Fruit fly (Drosophila melanogaster) whole organism, prepupa: Measurements from ENCODE around the gene Culd.

Source experiments
- CG10631 ChIP-seq: fragments of 200-800 bp; sonication (Bioruptor generic); optimal IDR thresholded peaks from 2 replicates; lab custom pipeline; 2016; ENCODE audit warnings: missing biosample characterization, missing genetic modification characterization
- CG6276 ChIP-seq: fragments of 200-800 bp; sonication (Bioruptor generic); optimal IDR thresholded peaks from 2 replicates; lab custom pipeline; 2017; ENCODE audit warnings: missing biosample characterization, mild to moderate bottlenecking, missing genetic modification characterization
- Lpt ChIP-seq: fragments of 200-800 bp; sonication (Bioruptor generic); optimal IDR thresholded peaks from 3 replicates; lab custom pipeline; 2016; ENCODE audit warnings: missing biosample characterization, missing genetic modification characterization
- achi ChIP-seq: fragments of 200-800 bp; sonication (Bioruptor generic); optimal IDR thresholded peaks from 3 replicates; lab custom pipeline; 2016; ENCODE audit warnings: missing biosample characterization, missing genetic modification characterization
- cyc ChIP-seq: fragments of 200-800 bp; sonication (Bioruptor generic); optimal IDR thresholded peaks from 3 replicates; lab custom pipeline; 2016; ENCODE audit warnings: missing biosample characterization, missing genetic modification characterization
- eg ChIP-seq: fragments of 200-800 bp; sonication (Bioruptor generic); IDR thresholded peaks from 3 replicates; pipeline ENCODE4 v1.3.6; 2022; ENCODE audit warnings: missing biosample characterization, missing genetic modification characterization
- fd59A ChIP-seq: fragments of 200-800 bp; sonication (Bioruptor generic); optimal IDR thresholded peaks from 2 replicates; lab custom pipeline; 2017; ENCODE audit warnings: missing biosample characterization, mild to moderate bottlenecking, missing genetic modification characterization, missing genetic modification reagents
- fd85E ChIP-seq: fragments of 200-800 bp; sonication (Bioruptor generic); optimal IDR thresholded peaks from 3 replicates; lab custom pipeline; 2016; ENCODE audit warnings: missing biosample characterization, missing genetic modification characterization
- net ChIP-seq: fragments of 200-800 bp; sonication (Bioruptor generic); optimal IDR thresholded peaks from 3 replicates; lab custom pipeline; 2016; ENCODE audit warnings: missing biosample characterization, missing genetic modification characterization
- salr ChIP-seq, 2 experiments: fragments of 200-800 bp; sonication (Bioruptor generic); optimal IDR thresholded peaks; 3 replicates each; lab custom pipeline; 2016 to 2018; ENCODE audit warnings: missing biosample characterization in 2 of 2, missing genetic modification characterization in 2 of 2, mild to moderate bottlenecking in 1 of 2
- svp ChIP-seq: fragments of 200-800 bp; sonication (Bioruptor generic); peaks from one replicate; lab custom pipeline; 2016; ENCODE audit warnings: missing biosample characterization, missing genetic modification characterization

- no peak for TF ChIP-seq cyc (GFP tag; lab: Kevin White, UChicago)
- no peak for TF ChIP-seq eg (GFP tag; lab: Robert Waterston, UW)
- no peak for TF ChIP-seq Lpt (GFP tag; lab: Kevin White, UChicago)
- no peak for TF ChIP-seq salr (GFP tag; optimal IDR thresholded peaks at IDR 0.05; lab: Kevin White, UChicago)
- TF ChIP-seq CG10631 (GFP tag; lab: Kevin White, UChicago): no peak
- TF ChIP-seq net: no peak
- TF ChIP-seq svp: no peak
- no peak for TF ChIP-seq fd85E
- TF ChIP-seq CG6276 (GFP tag; lab: Kevin White, UChicago): no peak
- TF ChIP-seq achi (GFP tag; lab: Kevin White, UChicago): no peak
- TF ChIP-seq fd59A (GFP tag; lab: Kevin White, UChicago): no peak
Measured at dm6 chr3L:8347346-8347745, 8.8 kb downstream of the Culd start.
